Fruit fly (Drosophila melanogaster) whole organism, prepupa: Measurements from ENCODE around the gene Nprl3.

Source experiments
- CG4318 ChIP-seq: fragments of 200-800 bp; sonication (Bioruptor generic); optimal IDR thresholded peaks from 3 replicates; lab custom pipeline; 2017; ENCODE audit warnings: missing biosample characterization, mild to moderate bottlenecking, missing genetic modification characterization
- CG6792 ChIP-seq: fragments of 200-800 bp; sonication (Bioruptor generic); optimal IDR thresholded peaks from 3 replicates; lab custom pipeline; 2016; ENCODE audit warnings: missing biosample characterization, missing genetic modification characterization
- CG6808 ChIP-seq: fragments of 200-800 bp; sonication (Bioruptor generic); optimal IDR thresholded peaks from 3 replicates; lab custom pipeline; 2017; ENCODE audit warnings: missing biosample characterization, missing genetic modification characterization, mild to moderate bottlenecking, moderate library complexity, missing genetic modification reagents
- CG6854 ChIP-seq: fragments of 200-800 bp; sonication (Bioruptor generic); optimal IDR thresholded peaks from 2 replicates; lab custom pipeline; 2017; ENCODE audit warnings: missing biosample characterization, mild to moderate bottlenecking, missing genetic modification characterization
- CG9139 ChIP-seq: fragments of 200-800 bp; sonication (Bioruptor generic); optimal IDR thresholded peaks from 3 replicates; lab custom pipeline; 2017; ENCODE audit warnings: missing biosample characterization, mild to moderate bottlenecking, missing genetic modification characterization
- Ets21C ChIP-seq: fragments of 200-800 bp; sonication (Bioruptor generic); optimal IDR thresholded peaks from 3 replicates; lab custom pipeline; 2016; ENCODE audit warnings: missing biosample characterization, missing genetic modification characterization
- Gug ChIP-seq: fragments of 200-800 bp; sonication (Bioruptor generic); IDR thresholded peaks from 2 replicates; pipeline ENCODE4 v1.3.6; 2022; ENCODE audit warnings: missing biosample characterization, missing genetic modification characterization
- Hr39 ChIP-seq: fragments of 200-800 bp; sonication (Bioruptor generic); optimal IDR thresholded peaks from 2 replicates; lab custom pipeline; 2016; ENCODE audit warnings: missing biosample characterization, missing genetic modification characterization
- Hr4 ChIP-seq: fragments of 200-800 bp; sonication (Bioruptor generic); optimal IDR thresholded peaks from 3 replicates; lab custom pipeline; 2016; ENCODE audit warnings: missing biosample characterization, missing genetic modification characterization
- Lpt ChIP-seq: fragments of 200-800 bp; sonication (Bioruptor generic); optimal IDR thresholded peaks from 3 replicates; lab custom pipeline; 2016; ENCODE audit warnings: missing biosample characterization, missing genetic modification characterization
- Met ChIP-seq: fragments of 200-800 bp; sonication (Bioruptor generic); optimal IDR thresholded peaks from 3 replicates; lab custom pipeline; 2016; ENCODE audit warnings: missing biosample characterization, missing genetic modification characterization
- OdsH ChIP-seq: fragments of 200-800 bp; sonication (Bioruptor generic); optimal IDR thresholded peaks from 3 replicates; lab custom pipeline; 2016; ENCODE audit warnings: missing biosample characterization, missing genetic modification characterization
- dsx ChIP-seq: fragments of 200-800 bp; optimal IDR thresholded peaks from 3 replicates; lab custom pipeline; 2019; ENCODE audit warnings: missing biosample characterization, mild to moderate bottlenecking, missing genetic modification characterization, moderate library complexity; ENCODE audit not compliant: poor library complexity, severe bottlenecking

DNA sequence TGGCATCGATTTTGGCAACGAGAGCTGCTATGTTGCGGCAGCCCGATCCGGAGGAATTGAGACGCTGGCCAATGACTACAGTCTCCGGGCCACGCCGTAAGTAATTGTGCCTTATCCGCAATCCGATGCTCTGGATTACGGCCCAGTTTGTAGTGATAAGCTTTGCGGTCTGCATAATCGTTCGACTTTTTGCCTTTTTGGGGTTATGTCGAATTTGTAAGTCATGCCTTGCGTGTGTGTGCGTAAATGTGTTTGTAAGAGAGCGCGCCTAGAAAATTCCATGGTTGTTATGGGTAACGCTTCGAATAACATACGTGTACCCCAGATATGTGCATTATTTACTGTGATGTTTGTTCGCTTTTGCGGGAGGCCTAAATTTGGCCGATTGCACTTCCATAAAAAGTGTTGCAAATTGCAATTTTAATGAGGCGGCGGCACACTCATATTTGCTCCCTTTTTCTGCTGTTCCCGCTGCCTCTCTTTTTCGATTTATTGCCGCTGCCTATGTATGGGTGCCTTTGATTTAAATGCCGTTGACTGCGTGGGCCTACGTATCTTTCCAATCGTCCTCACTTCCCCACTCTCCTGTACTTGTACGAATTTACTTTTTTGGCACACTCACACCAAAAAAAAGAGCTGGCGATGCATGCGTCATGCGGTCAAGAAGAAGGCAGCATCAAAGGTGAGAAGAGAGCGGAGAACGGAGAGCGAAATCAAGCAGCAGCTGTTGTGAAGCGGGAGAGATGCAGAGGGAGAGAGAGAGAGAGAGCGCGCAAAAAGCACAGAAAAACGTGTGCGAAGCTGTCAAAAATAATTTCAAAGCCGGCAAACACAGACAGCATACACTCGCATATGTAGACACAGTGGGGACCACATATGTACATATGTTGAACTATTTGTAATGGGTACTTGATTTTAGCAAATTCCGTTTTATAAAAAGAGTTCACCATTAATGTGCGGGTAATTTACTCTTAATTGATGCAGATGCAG lies 36.3 kb upstream of the Nprl3 start:
- TF ChIP-seq CG6792 (GFP tag; lab: Kevin White, UChicago) (no peak), OdsH (GFP tag; lab: Kevin White, UChicago) (no peak), CG6854 (peak; percentile 49), Gug (GFP tag; lab: Robert Waterston, UW) (no peak), Ets21C (GFP tag; lab: Kevin White, UChicago) (no peak), Hr4 (GFP tag; lab: Kevin White, UChicago) (no peak), CG9139 (GFP tag; lab: Kevin White, UChicago) (no peak), CG4318 (GFP tag; lab: Kevin White, UChicago) (no peak), Lpt (peak; percentile 5), Met (no peak), CG6808 (GFP tag; lab: Kevin White, UChicago) (peak; percentile 6), dsx (no peak), Hr39 (no peak)
